Worm (Caenorhabditis elegans) whole organism, early embryonic: ENCODE results near the gene F49F1.17.

Experiments used
- B0310.2 ChIP-seq: sonication (generic microtip); optimal IDR thresholded peaks from 2 replicates; lab custom pipeline; 2016; ENCODE audit warnings: mild to moderate bottlenecking, missing genetic modification characterization, missing compliant biosample characterization
- F13C5.2 ChIP-seq: sonication (generic microtip); optimal IDR thresholded peaks from 2 replicates; lab custom pipeline; 2017; ENCODE audit warnings: mild to moderate bottlenecking, missing genetic modification characterization, inconsistent platforms, missing compliant biosample characterization
- aly-1 ChIP-seq: sonication (generic microtip); optimal IDR thresholded peaks from 2 replicates; lab custom pipeline; 2016; ENCODE audit warnings: missing genetic modification characterization, missing compliant biosample characterization
- ama-1 ChIP-seq: fragments of 150-350 bp; optimal IDR thresholded peaks from 2 replicates; lab custom pipeline; 2014
- ceh-13 ChIP-seq: fragments of 200-800 bp; sonication (Bioruptor generic); optimal IDR thresholded peaks from 2 replicates; lab custom pipeline; 2018; ENCODE audit warnings: mild to moderate bottlenecking, missing genetic modification characterization, missing compliant biosample characterization
- ceh-36 ChIP-seq: sonication (generic microtip); optimal IDR thresholded peaks from 2 replicates; lab custom pipeline; 2016; ENCODE audit warnings: missing genetic modification characterization, inconsistent platforms, missing compliant biosample characterization
- ets-7 ChIP-seq: sonication (generic microtip); optimal IDR thresholded peaks from 2 replicates; lab custom pipeline; 2016; ENCODE audit warnings: missing genotype, missing genetic modification characterization, missing compliant biosample characterization
- flt-1 ChIP-seq: fragments of 200-800 bp; sonication (Bioruptor generic); IDR thresholded peaks from 2 replicates; pipeline ENCODE4 v1.3.6; 2022; ENCODE audit warnings: missing genetic modification characterization, missing compliant biosample characterization
- hmg-4 ChIP-seq: fragments of 200-800 bp; sonication (Bioruptor generic); optimal IDR thresholded peaks from 2 replicates; lab custom pipeline; 2018; ENCODE audit warnings: mild to moderate bottlenecking, missing genetic modification characterization, missing compliant biosample characterization
- hnd-1 ChIP-seq: sonication (generic microtip); optimal IDR thresholded peaks from 2 replicates; lab custom pipeline; 2016; ENCODE audit warnings: missing genetic modification characterization, missing compliant biosample characterization
- pes-1 ChIP-seq: fragments of 200-800 bp; sonication (Bioruptor generic); IDR thresholded peaks from 2 replicates; pipeline ENCODE4 v1.3.6; 2022; ENCODE audit warnings: missing genetic modification reagents, missing genetic modification characterization, missing compliant biosample characterization
- sea-1 ChIP-seq: fragments of 200-800 bp; sonication (Bioruptor generic); conservative IDR thresholded peaks from 2 replicates; pipeline ENCODE4 v1.3.6; 2022; ENCODE audit warnings: missing genetic modification characterization, missing compliant biosample characterization
- tbx-11 ChIP-seq: fragments of 200-800 bp; sonication (Bioruptor generic); IDR thresholded peaks from 2 replicates; pipeline ENCODE4 v1.3.6; 2022; ENCODE audit warnings: missing genetic modification characterization, missing compliant biosample characterization
- tbx-37 ChIP-seq: fragments of 200-800 bp; sonication (Bioruptor generic); conservative IDR thresholded peaks from 2 replicates; pipeline ENCODE4 v1.3.6; 2022; ENCODE audit warnings: missing genetic modification reagents, missing genetic modification characterization, missing compliant biosample characterization

DNA sequence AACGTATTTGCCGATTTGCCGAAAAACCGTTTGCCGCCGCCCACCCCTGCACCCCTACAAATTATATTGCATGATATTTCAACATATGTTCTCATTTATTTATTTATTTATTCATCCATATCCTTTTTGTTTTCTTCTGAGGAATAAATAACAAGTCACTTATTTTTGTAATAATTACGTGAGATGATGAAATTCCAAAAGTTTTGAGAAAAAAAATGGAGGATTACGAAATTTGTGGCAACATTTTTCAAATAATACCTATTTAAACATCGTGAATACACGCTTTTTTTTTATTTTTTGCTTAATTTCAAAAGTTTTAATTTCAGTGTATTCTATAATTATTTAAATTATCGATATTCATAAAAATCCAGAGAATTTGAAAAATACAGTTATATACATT is 38.7 kb downstream of the F49F1.17 start:
- no peak for TF ChIP-seq flt-1 (GFP tag; lab: Robert Waterston, UW)
- no peak for TF ChIP-seq ama-1 (lab: Kevin White, UChicago)
- no peak for TF ChIP-seq tbx-11 (GFP tag; lab: Robert Waterston, UW)
- no peak for TF ChIP-seq sea-1
- no peak for TF ChIP-seq hnd-1 (tag; lab: Kevin White, UChicago)
- no peak for TF ChIP-seq ets-7 (tag; lab: Kevin White, UChicago)
- TF ChIP-seq ceh-13 (GFP tag; lab: Kevin White, UChicago) = no peak
- no peak for TF ChIP-seq pes-1 (GFP tag; lab: Robert Waterston, UW)
- no peak for TF ChIP-seq tbx-37 (GFP tag; lab: Robert Waterston, UW)
- TF ChIP-seq B0310.2 (tag; lab: Kevin White, UChicago) = no peak
- no peak for TF ChIP-seq ceh-36 (tag; lab: Kevin White, UChicago)
- TF ChIP-seq F13C5.2 = no peak
- no peak for TF ChIP-seq hmg-4 (GFP tag; lab: Kevin White, UChicago)
- TF ChIP-seq aly-1 (tag; lab: Kevin White, UChicago) = no peak
